Fruit fly (Drosophila melanogaster) Kc167 (cell line): ENCODE measurements around the gene CheB38c.

Source experiments
- Myc ChIP-seq: fragments of >200 bp; optimal IDR thresholded peaks from 2 replicates; lab custom pipeline; 2017; ENCODE audit warnings: missing external identifiers
- Sin3A ChIP-seq: fragments of >200 bp; optimal IDR thresholded peaks from 2 replicates; lab custom pipeline; 2018; ENCODE audit warnings: missing external identifiers
- h ChIP-seq: fragments of >200 bp; optimal IDR thresholded peaks from 3 replicates; lab custom pipeline; 2018; ENCODE audit warnings: missing external identifiers
- insv ChIP-seq: fragments of >200 bp; optimal IDR thresholded peaks from 3 replicates; lab custom pipeline; 2018; ENCODE audit warnings: missing external identifiers
- psq ChIP-seq: fragments of >200 bp; optimal IDR thresholded peaks from 2 replicates; lab custom pipeline; 2017; ENCODE audit warnings: missing external identifiers
- ttk ChIP-seq: sonication (Bioruptor generic); optimal IDR thresholded peaks from 2 replicates; lab custom pipeline; 2017; ENCODE audit warnings: missing external identifiers

The CheB38c gene

DNA sequence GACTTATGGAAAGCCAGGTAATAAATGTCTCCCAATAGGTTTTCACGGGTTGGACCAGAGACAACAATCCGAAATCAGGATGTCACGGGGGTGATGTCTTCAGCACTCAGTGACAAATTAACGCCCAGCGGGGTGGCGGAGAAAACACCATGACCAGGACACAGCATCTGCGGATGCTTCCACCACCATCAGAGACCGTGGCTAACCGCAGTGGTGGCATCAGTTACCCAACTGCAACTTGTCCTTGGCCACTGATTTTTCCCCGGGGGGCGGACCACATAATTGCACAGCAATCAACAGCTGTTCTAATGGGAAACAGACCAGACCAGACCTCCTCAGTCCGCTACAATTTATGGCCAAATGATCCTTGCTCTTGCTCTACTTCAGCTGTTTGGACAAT is 42.3 kb downstream of the CheB38c start:
- no peak for TF ChIP-seq h
- no peak for TF ChIP-seq Myc
- TF ChIP-seq insv (lab: Kevin White, UChicago), result no peak
- no peak for TF ChIP-seq ttk (lab: Kevin White, UChicago)
- no peak for TF ChIP-seq Sin3A
- no peak for TF ChIP-seq psq (lab: Kevin White, UChicago)

DNA sequence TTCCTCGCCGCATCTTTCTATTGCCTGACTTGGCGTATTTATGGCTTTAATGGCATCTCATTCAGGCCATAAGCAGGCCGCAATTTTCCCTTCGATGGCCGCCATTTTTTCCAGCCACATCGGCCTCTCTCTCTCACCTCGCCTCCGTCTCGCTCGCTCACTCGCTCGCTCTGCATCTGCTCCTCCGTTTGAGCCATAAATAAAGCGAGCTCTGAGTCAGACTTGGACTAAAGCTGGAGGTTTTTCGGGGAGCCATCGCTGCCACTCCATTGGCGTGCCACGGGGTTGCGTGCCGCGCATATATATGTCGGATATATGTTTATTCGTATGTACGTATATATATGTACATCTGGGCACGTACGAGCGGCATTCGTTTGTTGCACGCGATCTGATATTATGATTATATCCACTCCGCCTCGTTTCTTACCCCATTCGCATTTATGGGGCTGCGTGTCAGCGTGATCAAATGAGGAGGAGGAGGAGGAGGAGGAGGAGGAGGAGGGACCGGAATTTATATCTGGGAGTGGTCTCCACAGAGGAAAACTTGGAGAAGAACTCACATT is 43.6 kb downstream of the CheB38c start:
- TF ChIP-seq Myc, result no peak
- no peak for TF ChIP-seq insv (lab: Kevin White, UChicago)

DNA sequence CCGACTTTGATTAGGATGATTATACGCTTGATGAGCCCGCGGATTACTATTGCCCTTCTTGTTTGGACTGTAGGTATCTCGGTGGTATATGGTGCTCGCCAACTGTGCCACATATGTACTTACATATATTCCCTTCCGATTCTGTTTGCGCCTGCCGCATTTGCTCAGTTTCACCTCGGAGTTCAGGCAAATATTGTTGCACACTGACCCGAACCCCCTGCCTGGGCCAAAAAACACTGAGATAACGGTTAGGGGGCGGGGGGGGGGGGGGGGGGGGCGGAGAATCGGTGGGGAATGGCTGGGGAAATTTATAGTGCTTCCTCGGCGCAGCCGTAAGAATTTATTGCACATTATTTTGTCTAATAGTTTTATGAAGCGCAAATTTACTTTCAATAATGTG is 44.7 kb downstream of the CheB38c start:
- TF ChIP-seq Myc, result no peak
- TF ChIP-seq ttk (lab: Kevin White, UChicago), result no peak
- TF ChIP-seq h, result no peak
- TF ChIP-seq psq (lab: Kevin White, UChicago), result no peak
- TF ChIP-seq Sin3A, result no peak
- no peak for TF ChIP-seq insv (lab: Kevin White, UChicago)

DNA sequence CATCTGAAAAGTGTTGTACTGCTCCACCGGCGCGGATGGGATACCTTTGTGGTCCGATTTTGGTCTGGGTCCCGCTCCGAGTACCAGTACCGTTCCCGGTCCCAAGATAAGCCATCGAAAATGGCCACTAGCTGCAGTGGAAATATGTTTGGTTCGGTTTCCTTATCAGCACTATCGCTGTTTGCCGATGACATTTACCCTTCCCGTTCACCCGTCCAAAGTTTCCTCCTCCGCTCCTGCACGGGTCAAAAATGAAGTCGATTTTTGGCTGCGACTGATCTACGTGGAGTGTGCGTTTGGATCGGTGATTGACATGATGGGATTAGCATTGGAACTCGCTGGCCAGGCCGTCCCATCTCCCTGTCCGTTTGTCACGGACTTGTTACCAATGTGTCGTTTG is 46.2 kb downstream of the CheB38c start:
- TF ChIP-seq Myc (no peak), psq (lab: Kevin White, UChicago) (no peak), ttk (lab: Kevin White, UChicago) (no peak), Sin3A (no peak), insv (lab: Kevin White, UChicago) (no peak), h (no peak)

DNA sequence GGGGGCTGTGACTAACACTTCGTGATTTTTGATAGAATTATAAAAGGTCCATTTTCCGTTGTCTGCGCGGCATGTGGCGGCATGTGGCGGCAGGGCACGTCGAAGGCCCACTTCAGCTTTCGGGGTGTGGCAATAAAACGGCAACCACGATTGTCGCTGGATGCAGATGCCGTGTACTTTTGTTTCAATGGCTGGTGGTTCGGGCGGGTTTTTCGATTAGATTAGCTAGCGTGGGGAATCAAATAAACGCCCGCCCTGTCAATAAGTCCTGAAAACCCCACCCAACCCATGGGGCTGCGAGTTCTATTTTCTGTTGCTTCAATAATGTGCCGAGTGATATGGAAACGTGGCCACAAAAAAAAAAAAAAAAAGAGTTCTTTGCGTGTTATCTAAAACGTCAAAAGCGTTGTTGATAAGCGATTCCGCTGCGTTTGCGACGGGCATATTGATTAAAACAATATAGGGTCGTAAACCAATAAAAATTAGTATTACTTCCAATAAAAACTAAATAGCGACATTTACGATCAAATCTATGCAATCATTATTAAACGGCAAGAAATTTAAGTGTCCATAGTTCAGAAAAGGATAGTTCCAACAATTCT is 47.1 kb downstream of the CheB38c start:
- TF ChIP-seq insv (lab: Kevin White, UChicago) (no peak), psq (lab: Kevin White, UChicago) (no peak), h (no peak), Myc (no peak), Sin3A (no peak), ttk (lab: Kevin White, UChicago) (no peak)

DNA sequence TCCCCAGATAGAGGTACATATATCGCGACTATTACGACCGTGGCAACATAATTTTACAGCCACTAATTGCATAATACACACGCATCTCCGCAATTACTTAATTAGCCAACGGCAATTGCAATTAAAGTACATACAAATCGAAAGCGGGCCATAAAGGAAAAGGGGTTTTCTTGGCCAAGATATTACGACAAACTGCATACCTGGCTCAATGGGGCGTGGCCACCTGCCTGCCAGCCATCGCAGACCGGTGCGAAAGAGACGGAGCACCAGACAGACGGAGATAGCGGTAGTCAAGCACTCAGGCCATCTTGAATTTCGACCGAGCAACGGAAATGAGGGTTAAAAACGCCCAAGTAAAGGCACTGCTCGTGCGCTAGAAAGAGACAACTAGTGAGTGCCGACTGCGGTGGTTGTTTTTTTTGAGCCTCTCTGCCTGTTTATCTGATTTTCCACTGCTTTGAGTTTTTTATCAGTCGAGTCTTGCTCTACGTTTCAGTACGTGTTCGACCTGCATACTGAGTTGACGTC is 50.4 kb downstream of the CheB38c start, which contains the start of gene cad:
cad (plus strand) TSS at position 490 of the 528 bp plus-strand sequence.
- TF ChIP-seq Sin3A (no peak), Myc (no peak), psq (lab: Kevin White, UChicago) (no peak)
